Fruit fly (Drosophila melanogaster): ENCODE data around the gene CG7829.

The CG7829 gene

DNA sequence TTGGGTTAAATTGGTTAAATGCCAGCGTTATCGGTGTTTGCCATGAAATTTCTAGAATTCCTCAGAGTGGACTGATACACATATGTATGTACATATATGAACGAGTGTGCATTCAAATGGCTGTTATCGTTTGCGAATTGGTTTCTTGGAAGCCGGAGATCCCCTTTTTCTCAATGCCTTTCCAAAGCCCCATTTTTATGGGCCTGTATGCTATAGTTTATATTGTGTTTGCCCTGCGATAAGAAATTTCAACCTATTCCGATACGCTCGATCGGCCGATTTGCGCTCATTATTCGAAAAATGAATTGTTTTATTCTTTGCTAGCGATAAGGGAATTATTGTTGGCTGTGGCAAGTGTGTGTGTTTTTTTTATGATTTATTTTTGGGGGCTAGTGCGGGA, 34.4 kb downstream of the CG7829 start (continued):
- no peak for TF ChIP-seq ab (GFP tag; optimal IDR thresholded peaks at IDR 0.05)
- peak; percentile 86 for TF ChIP-seq exex (tag; optimal IDR thresholded peaks at IDR 0.05)
- TF ChIP-seq ash1 (GFP tag; optimal IDR thresholded peaks at IDR 0.05) = no peak
- no peak for TF ChIP-seq jumu (GFP tag; optimal IDR thresholded peaks at IDR 0.05)

DNA sequence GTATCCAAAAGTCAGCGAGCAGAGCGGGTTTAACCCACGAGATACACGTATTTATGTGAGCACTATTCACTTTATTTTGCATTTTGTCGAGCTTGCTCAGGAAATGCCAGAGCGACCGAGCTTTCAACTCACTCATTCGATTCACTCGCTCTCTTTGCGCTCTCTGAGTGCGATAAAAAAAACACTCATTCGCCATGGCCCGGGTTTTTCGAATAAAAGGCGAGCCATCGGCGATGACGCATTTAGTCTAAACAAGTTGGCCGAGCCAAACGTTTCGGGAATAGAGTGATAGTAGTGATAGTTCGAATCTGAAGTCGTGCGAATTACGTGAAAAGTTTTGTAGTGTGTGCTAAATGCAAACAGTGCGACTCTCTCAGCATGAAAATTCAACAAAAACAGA, 35.2 kb downstream of the CG7829 start:
- TF ChIP-seq CG10209 (GFP tag; optimal IDR thresholded peaks at IDR 0.05) (no peak), Neu2 (GFP tag; optimal IDR thresholded peaks at IDR 0.05; ENCODE audit: borderline replicate concordance) (no peak), tap (tag; optimal IDR thresholded peaks at IDR 0.05) (peak; percentile 22), Ets97D (GFP tag; optimal IDR thresholded peaks at IDR 0.05) (no peak), CG12071 (GFP tag; optimal IDR thresholded peaks at IDR 0.05) (peak; percentile 36), CrebB (tag; optimal IDR thresholded peaks at IDR 0.05) (peak; percentile 47), BtbVII (GFP tag; optimal IDR thresholded peaks at IDR 0.05) (peak; percentile 23), CG12236 (GFP tag; optimal IDR thresholded peaks at IDR 0.05) (no peak), Aef1 (GFP tag; IDR thresholded peaks at IDR 0.05) (peak; percentile 16; the same call in 1 of the 3 replicates), CG13894 (tag; optimal IDR thresholded peaks at IDR 0.05) (peak; percentile 63), Trl (optimal IDR thresholded peaks at IDR 0.05) (peak; percentile 80 to 95), Trl (GFP tag; optimal IDR thresholded peaks at IDR 0.05) (peak; percentile 20), ranshi (GFP tag; IDR thresholded peaks at IDR 0.05) (peak; percentile 34; the same call in 1 of the 2 replicates), sd (tag; optimal IDR thresholded peaks at IDR 0.05) (peak; percentile 30), GATAe (GFP tag; conservative IDR thresholded peaks at IDR 0.05) (no peak), Myb (GFP tag; optimal IDR thresholded peaks at IDR 0.05) (no peak), hkb (optimal IDR thresholded peaks at IDR 0.05) (no peak), hkb (GFP tag; IDR thresholded peaks at IDR 0.05) (peak; percentile 49), CG17612 (GFP tag; IDR thresholded peaks at IDR 0.05) (no peak), CG18599 (GFP tag; optimal IDR thresholded peaks at IDR 0.05) (peak; percentile 46), ci (GFP tag; IDR thresholded peaks at IDR 0.05) (peak; percentile 56; the same call in 2 of the 3 replicates), CG8944 (GFP tag; optimal IDR thresholded peaks at IDR 0.05) (no peak), bsh (GFP tag; optimal IDR thresholded peaks at IDR 0.05) (peak in 1 of 2 experiments; percentile 26), CG2678 (tag; optimal IDR thresholded peaks at IDR 0.05) (peak; percentile 50), CG10267 (tag; optimal IDR thresholded peaks at IDR 0.05) (no peak), jing (GFP tag; optimal IDR thresholded peaks at IDR 0.05) (no peak), nau (GFP tag; optimal IDR thresholded peaks at IDR 0.05) (no peak), pho (GFP tag; optimal IDR thresholded peaks at IDR 0.05) (no peak), ab (GFP tag; optimal IDR thresholded peaks at IDR 0.05) (no peak), scrt (GFP tag; optimal IDR thresholded peaks at IDR 0.05) (peak; percentile 52), HLH4C (GFP tag; IDR thresholded peaks at IDR 0.05; ENCODE audit: partially characterized antibody) (peak; percentile 28; the same call in 2 of the 3 replicates), caup (GFP tag; optimal IDR thresholded peaks at IDR 0.05; ENCODE audit: severe bottlenecking) (peak; percentile 71), Antp (GFP tag; optimal IDR thresholded peaks at IDR 0.05) (peak; percentile 18), HmgD (GFP tag; optimal IDR thresholded peaks at IDR 0.05) (no peak), CG31224 (GFP tag; IDR thresholded peaks at IDR 0.05) (no peak; the same call in 1 of the 2 replicates), CG14710 (tag; optimal IDR thresholded peaks at IDR 0.05) (no peak), CG15514 (GFP tag; optimal IDR thresholded peaks at IDR 0.05) (peak; percentile 82), nmo (GFP tag; optimal IDR thresholded peaks at IDR 0.05) (no peak), rib (GFP tag; IDR thresholded peaks at IDR 0.05) (peak; percentile 91), onecut (GFP tag; IDR thresholded peaks at IDR 0.05) (no peak), CG1792 (GFP tag; optimal IDR thresholded peaks at IDR 0.05) (no peak), CG4328 (GFP tag; optimal IDR thresholded peaks at IDR 0.05) (peak; percentile 10), Ada2b (GFP tag; IDR thresholded peaks at IDR 0.05) (no peak), unc-4 (GFP tag; IDR thresholded peaks at IDR 0.05; ENCODE audit: partially characterized antibody) (peak; percentile 48), fu2 (GFP tag; optimal IDR thresholded peaks at IDR 0.05) (no peak), Deaf1 (tag; optimal IDR thresholded peaks at IDR 0.05) (peak; percentile 74)

All from whole organism, embryonic.